Comparison of ENCODE assay signal across 1 fruit fly cellular context in genomic region chr3L:13519555-13520284, dm6.
A peak's percentile ranks its signal among the peaks of the same experiment; 100 is the strongest.
TF ChIP-seq lines count a peak whose summit lies in the region.

TSS of gene CG10710 (minus strand) at chr3L:13519605.

TF ChIP-seq in whole organism, embryonic, 481 proteins besides CTCF, POLR2A, EP300 and RAD21 (continued from another document):
- TF ChIP-seq CG15696 (tag; optimal IDR thresholded peaks at IDR 0.05; lab: Kevin White, UChicago) (no peak), HLH3B (GFP tag; IDR thresholded peaks at IDR 0.05; lab: Robert Waterston, UW) (no peak), CG16815 (GFP tag; optimal IDR thresholded peaks at IDR 0.05; lab: Kevin White, UChicago) (no peak), Oaz (GFP tag; IDR thresholded peaks at IDR 0.05; lab: Robert Waterston, UW) (no peak), CG9215 (GFP tag; IDR thresholded peaks at IDR 0.05; lab: Robert Waterston, UW) (no peak), CG7839 (tag; optimal IDR thresholded peaks at IDR 0.05; lab: Kevin White, UChicago) (no peak), HmgZ (tag; optimal IDR thresholded peaks at IDR 0.05; lab: Kevin White, UChicago) (no peak), CG7928 (GFP tag; optimal IDR thresholded peaks at IDR 0.05; lab: Kevin White, UChicago) (no peak), Dip3 (GFP tag; optimal IDR thresholded peaks at IDR 0.05; lab: Kevin White, UChicago) (no peak), ems (GFP tag; optimal IDR thresholded peaks at IDR 0.05; lab: Kevin White, UChicago) (no peak), CG9609 (GFP tag; optimal IDR thresholded peaks at IDR 0.05; lab: Kevin White, UChicago) (no peak), CG32767 (GFP tag; IDR thresholded peaks at IDR 0.05; lab: Robert Waterston, UW) (no peak), nerfin-2 (GFP tag; IDR thresholded peaks at IDR 0.05; lab: Robert Waterston, UW; ENCODE audit: partially characterized antibody) (no peak), CG5953 (GFP tag; IDR thresholded peaks at IDR 0.05; lab: Robert Waterston, UW) (no peak), PHDP (tag; optimal IDR thresholded peaks at IDR 0.05; lab: Kevin White, UChicago) (no peak), CG12769 (tag; optimal IDR thresholded peaks at IDR 0.05; lab: Kevin White, UChicago) (peak; percentile 76), HmgD (GFP tag; optimal IDR thresholded peaks at IDR 0.05; lab: Kevin White, UChicago) (no peak), yki (optimal IDR thresholded peaks at IDR 0.05; lab: Kevin White, UChicago) (no peak), slp2 (GFP tag; optimal IDR thresholded peaks at IDR 0.05; lab: Kevin White, UChicago) (no peak), pb (GFP tag; optimal IDR thresholded peaks at IDR 0.05; lab: Kevin White, UChicago) (no peak), CG12659 (GFP tag; optimal IDR thresholded peaks at IDR 0.05; lab: Kevin White, UChicago) (no peak), CG3726 (GFP tag; IDR thresholded peaks at IDR 0.05; lab: Robert Waterston, UW) (no peak), Sry-δ (GFP tag; optimal IDR thresholded peaks at IDR 0.05; lab: Kevin White, UChicago) (no peak), sc (optimal IDR thresholded peaks at IDR 0.05; lab: Kevin White, UChicago) (no peak), sc (GFP tag; optimal IDR thresholded peaks at IDR 0.05; lab: Kevin White, UChicago) (no peak), Awh (GFP tag; IDR thresholded peaks at IDR 0.05; lab: Robert Waterston, UW) (no peak), ase (GFP tag; IDR thresholded peaks at IDR 0.05; lab: Robert Waterston, UW) (no peak), CG12155 (GFP tag; optimal IDR thresholded peaks at IDR 0.05; lab: Kevin White, UChicago) (no peak), CG30020 (tag; optimal IDR thresholded peaks at IDR 0.05; lab: Kevin White, UChicago) (no peak), amos (GFP tag; IDR thresholded peaks at IDR 0.05; lab: Robert Waterston, UW; ENCODE audit: partially characterized antibody) (no peak), pita (GFP tag; optimal IDR thresholded peaks at IDR 0.05; lab: Kevin White, UChicago) (no peak), da (GFP tag; optimal IDR thresholded peaks at IDR 0.05; lab: Kevin White, UChicago) (no peak), Sry-β (GFP tag; optimal IDR thresholded peaks at IDR 0.05; lab: Kevin White, UChicago) (no peak), Dad (GFP tag; optimal IDR thresholded peaks at IDR 0.05; lab: Kevin White, UChicago) (no peak), CG12391 (tag; optimal IDR thresholded peaks at IDR 0.05; lab: Kevin White, UChicago) (no peak), danr (GFP tag; IDR thresholded peaks at IDR 0.05; lab: Robert Waterston, UW) (no peak), BEAF-32 (GFP tag; optimal IDR thresholded peaks at IDR 0.05; lab: Kevin White, UChicago) (no peak), slbo (GFP tag; IDR thresholded peaks at IDR 0.05; lab: Robert Waterston, UW) (0 out of 2 replicates have a peak, but pooled peaks have one; percentile 20), Chrac-16 (GFP tag; optimal IDR thresholded peaks at IDR 0.05; lab: Kevin White, UChicago) (no peak), btn (GFP tag; optimal IDR thresholded peaks at IDR 0.05; lab: Kevin White, UChicago) (no peak), knrl (GFP tag; IDR thresholded peaks at IDR 0.05; lab: Robert Waterston, UW; ENCODE audit: partially characterized antibody) (0 out of 3 replicates have a peak, but pooled peaks have one; percentile 8), inv (GFP tag; IDR thresholded peaks at IDR 0.05; lab: Robert Waterston, UW; ENCODE audit: partially characterized antibody) (0 out of 2 replicates have a peak, but pooled peaks have one; percentile 13), gsb-n (tag; optimal IDR thresholded peaks at IDR 0.05; lab: Kevin White, UChicago) (no peak), sima (GFP tag; optimal IDR thresholded peaks at IDR 0.05; lab: Kevin White, UChicago) (no peak), B-H1 (GFP tag; IDR thresholded peaks at IDR 0.05; lab: Robert Waterston, UW) (no peak), CG34422 (GFP tag; IDR thresholded peaks at IDR 0.05; lab: Robert Waterston, UW) (no peak), CG15073 (GFP tag; optimal IDR thresholded peaks at IDR 0.05; lab: Kevin White, UChicago) (no peak), toy (GFP tag; IDR thresholded peaks at IDR 0.05; lab: Robert Waterston, UW) (no peak), CG2678 (tag; optimal IDR thresholded peaks at IDR 0.05; lab: Kevin White, UChicago) (no peak), CG15479 (GFP tag; optimal IDR thresholded peaks at IDR 0.05; lab: Kevin White, UChicago) (no peak), Poxn (GFP tag; IDR thresholded peaks at IDR 0.05; lab: Robert Waterston, UW) (no peak), CG6683 (GFP tag; optimal IDR thresholded peaks at IDR 0.05; lab: Kevin White, UChicago) (no peak)
TF ChIP-seq in whole organism, embryonic: peak in this region for 13.
